Fruit fly (Drosophila melanogaster): ENCODE measurements around the gene Hsp70Bbb.

Hsp70Bbb gene

DNA sequence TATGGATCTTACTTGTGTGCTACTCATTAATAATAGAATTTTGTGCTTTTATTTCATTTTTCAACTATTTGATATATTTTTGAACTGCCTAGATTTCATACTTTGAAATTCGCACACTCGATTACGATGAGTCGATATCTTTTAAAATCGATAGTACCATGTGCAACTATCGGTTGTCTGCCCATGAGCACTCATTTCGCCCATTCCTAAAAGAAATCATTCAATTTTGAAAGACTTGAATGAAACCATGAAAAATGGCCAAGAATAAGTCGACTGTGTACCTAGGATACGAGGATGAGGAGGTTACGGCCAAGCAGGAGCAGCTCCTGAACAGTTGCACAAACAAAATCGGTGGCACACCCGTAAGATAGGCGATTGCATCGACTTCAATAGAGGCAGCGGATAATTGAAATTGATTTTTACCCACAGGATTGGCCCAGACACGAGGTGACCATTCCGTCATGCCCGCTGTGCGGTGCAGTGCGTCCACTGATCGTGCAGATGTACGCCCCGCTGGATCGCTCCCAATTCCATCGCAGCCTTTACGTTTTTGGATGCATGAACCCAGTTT, 45.9 kb upstream of the Hsp70Bbb start, which contains the start of gene trus (continued):
- TF ChIP-seq bbx (GFP tag; IDR thresholded peaks at IDR 0.05; ENCODE audit: partially characterized antibody) (peak; percentile 93), NC2β (GFP tag; optimal IDR thresholded peaks at IDR 0.05) (no peak), HLHmδ (GFP tag; optimal IDR thresholded peaks at IDR 0.05) (no peak), crp (GFP tag; optimal IDR thresholded peaks at IDR 0.05) (peak in 1 of 2 experiments; percentile 42), CG7372 (GFP tag; IDR thresholded peaks at IDR 0.05) (no peak), row (GFP tag; IDR thresholded peaks at IDR 0.05) (no peak; the same call in 2 of the 3 replicates), aop (GFP tag; IDR thresholded peaks at IDR 0.05) (no peak), CG4360 (GFP tag; IDR thresholded peaks at IDR 0.05) (no peak), lmd (GFP tag; IDR thresholded peaks at IDR 0.05) (no peak), CG17802 (tag; optimal IDR thresholded peaks at IDR 0.05) (no peak), inv (GFP tag; IDR thresholded peaks at IDR 0.05; ENCODE audit: partially characterized antibody) (peak; percentile 69), Rx (GFP tag; IDR thresholded peaks at IDR 0.05) (no peak), dimm (GFP tag; IDR thresholded peaks at IDR 0.05) (no peak), trh (GFP tag; optimal IDR thresholded peaks at IDR 0.05) (no peak), lbe (GFP tag; optimal IDR thresholded peaks at IDR 0.05) (no peak), dan (GFP tag; IDR thresholded peaks at IDR 0.05) (no peak), CG8765 (GFP tag; IDR thresholded peaks at IDR 0.05) (no peak), p53 (GFP tag; optimal IDR thresholded peaks at IDR 0.05) (no peak), peb (GFP tag; IDR thresholded peaks at IDR 0.05) (no peak), Sox102F (GFP tag; optimal IDR thresholded peaks at IDR 0.05) (no peak), E2f1 (GFP tag; IDR thresholded peaks at IDR 0.05) (no peak), Rfx (GFP tag; IDR thresholded peaks at IDR 0.05) (no peak), CG12236 (GFP tag; optimal IDR thresholded peaks at IDR 0.05) (no peak), wor (GFP tag; IDR thresholded peaks at IDR 0.05) (no peak), odd (GFP tag; optimal IDR thresholded peaks at IDR 0.05) (no peak), sr (GFP tag; IDR thresholded peaks at IDR 0.05) (no peak), lov (optimal IDR thresholded peaks at IDR 0.05) (no peak), lov (GFP tag; IDR thresholded peaks at IDR 0.05) (no peak), Drgx (GFP tag; IDR thresholded peaks at IDR 0.05) (no peak), dmrt99B (tag; optimal IDR thresholded peaks at IDR 0.05) (no peak), CG17912 (GFP tag; optimal IDR thresholded peaks at IDR 0.05) (no peak), CG15601 (tag; optimal IDR thresholded peaks at IDR 0.05) (peak; percentile 89), HLH54F (GFP tag; optimal IDR thresholded peaks at IDR 0.05) (no peak), ab (GFP tag; optimal IDR thresholded peaks at IDR 0.05) (no peak), D (optimal IDR thresholded peaks at IDR 0.05) (no peak), D (GFP tag; optimal IDR thresholded peaks at IDR 0.05) (no peak), CG12219 (GFP tag; optimal IDR thresholded peaks at IDR 0.05) (no peak), CG1233 (GFP tag; optimal IDR thresholded peaks at IDR 0.05) (no peak), CG9437 (GFP tag; optimal IDR thresholded peaks at IDR 0.05) (no peak), CG12155 (GFP tag; optimal IDR thresholded peaks at IDR 0.05) (no peak), stc (GFP tag; IDR thresholded peaks at IDR 0.05) (no peak), CHES-1-like (GFP tag; optimal IDR thresholded peaks at IDR 0.05) (no peak), Abd-B (GFP tag; optimal IDR thresholded peaks at IDR 0.05) (no peak), dm (GFP tag; optimal IDR thresholded peaks at IDR 0.05) (peak; percentile 11), jumu (GFP tag; optimal IDR thresholded peaks at IDR 0.05) (no peak), gem (tag; optimal IDR thresholded peaks at IDR 0.05) (no peak), CG14667 (GFP tag; IDR thresholded peaks at IDR 0.05) (no peak), CG18262 (tag; optimal IDR thresholded peaks at IDR 0.05) (no peak), CG8281 (tag; optimal IDR thresholded peaks at IDR 0.05) (no peak), E2f2 (GFP tag; IDR thresholded peaks at IDR 0.05) (peak; percentile 91), Deaf1 (tag; optimal IDR thresholded peaks at IDR 0.05) (no peak), CG7963 (GFP tag; IDR thresholded peaks at IDR 0.05; ENCODE audit: partially characterized antibody) (peak; percentile 62; the same call in 2 of the 3 replicates)
